Fruit fly (Drosophila melanogaster): ENCODE measurements around the gene CG43051.

Gene CG43051

DNA sequence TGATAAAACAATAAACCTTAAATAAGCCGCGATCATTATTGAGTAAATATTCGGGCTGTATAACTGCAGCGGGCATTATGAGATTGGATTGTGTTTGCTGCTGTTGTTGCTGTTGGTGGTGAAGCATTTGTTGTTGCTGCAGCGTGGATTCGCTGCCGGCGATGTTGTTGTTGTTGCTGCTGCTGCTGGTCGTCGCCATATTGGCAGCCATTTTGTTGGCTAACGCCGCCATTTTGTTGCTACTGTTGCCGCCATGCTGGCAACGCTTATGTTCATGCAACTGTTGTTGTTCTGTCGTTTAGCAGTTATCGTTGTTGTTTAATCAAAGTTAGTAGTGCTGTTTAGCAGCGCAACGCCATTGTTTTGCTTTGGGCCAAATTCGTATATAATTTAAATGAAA is 9.2 kb upstream of the CG43051 start:
- no peak for TF ChIP-seq lola (GFP tag; optimal IDR thresholded peaks at IDR 0.05)
- TF ChIP-seq Abd-B (GFP tag; optimal IDR thresholded peaks at IDR 0.05), result no peak
- no peak for TF ChIP-seq Hr78 (GFP tag; optimal IDR thresholded peaks at IDR 0.05)
- TF ChIP-seq jim (GFP tag; optimal IDR thresholded peaks at IDR 0.05), result no peak
- TF ChIP-seq Dfd (GFP tag; optimal IDR thresholded peaks at IDR 0.05), result no peak
- no peak for TF ChIP-seq woc (GFP tag; optimal IDR thresholded peaks at IDR 0.05)
- TF ChIP-seq OdsH (GFP tag; optimal IDR thresholded peaks at IDR 0.05), result no peak
- no peak for TF ChIP-seq fru (GFP tag; optimal IDR thresholded peaks at IDR 0.05)
- TF ChIP-seq pan (optimal IDR thresholded peaks at IDR 0.05), result no peak
- no peak for TF ChIP-seq Sp1 (GFP tag; optimal IDR thresholded peaks at IDR 0.05)

DNA sequence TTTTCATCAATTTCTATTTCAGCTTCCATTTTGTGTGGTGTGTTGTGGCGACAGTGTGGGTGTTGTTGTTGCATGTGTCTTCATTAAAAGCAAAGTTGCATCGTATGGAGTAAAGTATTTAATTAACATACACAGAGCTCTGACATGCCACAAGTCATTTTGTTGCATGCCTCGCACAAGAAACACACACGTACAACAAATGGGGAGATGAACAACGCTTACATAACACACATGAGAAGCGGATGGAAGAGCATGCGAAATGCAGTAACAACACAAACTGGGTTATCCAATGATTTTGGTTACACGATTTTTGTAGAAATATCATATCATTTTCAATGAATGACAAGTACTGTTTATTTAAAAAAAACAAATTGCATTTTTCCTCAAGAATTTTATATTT is 8.6 kb upstream of the CG43051 start:
- TF ChIP-seq Hr83 (GFP tag; optimal IDR thresholded peaks at IDR 0.05; ENCODE audit: poor library complexity, severe bottlenecking) (no peak), psq (GFP tag; optimal IDR thresholded peaks at IDR 0.05) (no peak), Myc (optimal IDR thresholded peaks at IDR 0.05) (no peak), N (GFP tag; optimal IDR thresholded peaks at IDR 0.05) (no peak), Vsx2 (GFP tag; optimal IDR thresholded peaks at IDR 0.05; ENCODE audit: partially characterized antibody) (no peak), Jra (GFP tag; optimal IDR thresholded peaks at IDR 0.05) (no peak), HLH106 (tag; optimal IDR thresholded peaks at IDR 0.05) (no peak), sv (GFP tag; optimal IDR thresholded peaks at IDR 0.05) (no peak), br (GFP tag; optimal IDR thresholded peaks at IDR 0.05) (no peak), Abd-B (GFP tag; optimal IDR thresholded peaks at IDR 0.05) (no peak), Hnf4 (GFP tag; optimal IDR thresholded peaks at IDR 0.05) (no peak), Hr78 (GFP tag; optimal IDR thresholded peaks at IDR 0.05) (no peak), fru (GFP tag; optimal IDR thresholded peaks at IDR 0.05) (no peak), OdsH (GFP tag; optimal IDR thresholded peaks at IDR 0.05) (no peak), CrebA (GFP tag; optimal IDR thresholded peaks at IDR 0.05; ENCODE audit: borderline replicate concordance) (no peak), Dif (GFP tag; optimal IDR thresholded peaks at IDR 0.05; ENCODE audit: partially characterized antibody) (no peak)

DNA sequence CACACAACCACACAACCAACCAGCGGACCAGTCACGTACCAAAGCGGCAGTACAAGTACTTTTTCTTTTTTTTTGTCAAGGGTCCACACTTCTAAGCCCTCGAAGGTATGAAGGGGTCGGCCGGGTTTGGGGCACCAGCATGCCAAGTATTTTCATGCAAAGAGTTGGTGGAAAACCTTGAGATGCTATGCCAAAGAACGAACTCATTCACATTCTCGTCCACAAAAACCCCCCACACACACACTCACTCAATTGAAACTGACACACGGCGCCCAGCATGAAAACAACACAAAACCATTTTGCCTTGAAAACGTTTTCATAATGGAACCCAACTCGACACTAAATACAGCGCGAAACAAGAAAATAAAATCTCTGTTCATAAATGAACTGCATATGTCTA is 7.3 kb upstream of the CG43051 start:
- no peak for TF ChIP-seq Vsx2 (GFP tag; optimal IDR thresholded peaks at IDR 0.05; ENCODE audit: partially characterized antibody)
- TF ChIP-seq Abd-B (GFP tag; optimal IDR thresholded peaks at IDR 0.05), result no peak
- no peak for TF ChIP-seq Dfd (GFP tag; optimal IDR thresholded peaks at IDR 0.05)
- TF ChIP-seq ey (GFP tag; optimal IDR thresholded peaks at IDR 0.05), result no peak
- TF ChIP-seq Jra (GFP tag; optimal IDR thresholded peaks at IDR 0.05), result no peak
- TF ChIP-seq sv (GFP tag; optimal IDR thresholded peaks at IDR 0.05), result no peak

DNA sequence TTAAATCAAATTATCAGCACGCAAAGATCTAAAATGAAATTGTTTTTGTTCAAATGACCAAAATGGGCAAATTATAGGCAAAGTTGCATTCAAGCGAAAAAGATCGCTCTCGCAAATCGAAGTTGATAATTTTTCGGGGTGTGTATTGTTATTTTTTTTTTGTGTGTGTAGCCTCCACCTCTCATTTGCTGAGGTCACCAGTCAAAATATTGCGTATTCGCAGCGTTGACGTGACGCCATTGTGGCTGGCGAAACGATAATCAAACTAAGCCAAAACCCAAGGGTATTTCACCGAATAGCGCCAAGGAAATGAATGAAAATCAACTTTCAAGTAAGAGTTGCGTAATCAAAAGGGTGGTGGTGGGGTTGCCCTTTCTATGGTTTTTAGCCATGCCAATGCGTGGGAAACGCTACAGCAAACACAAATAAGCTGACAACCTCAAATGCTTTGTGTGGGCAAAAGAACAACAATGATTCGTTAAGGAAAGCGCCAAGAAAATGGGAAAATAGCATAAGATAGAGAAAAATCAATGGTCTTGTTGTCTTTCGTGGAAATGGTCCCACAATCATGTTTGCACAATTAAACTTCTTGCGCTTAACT is 4.8 kb upstream of the CG43051 start:
- TF ChIP-seq CG32264 (GFP tag; optimal IDR thresholded peaks at IDR 0.05) (no peak), tai (GFP tag; optimal IDR thresholded peaks at IDR 0.05) (no peak), Dfd (GFP tag; optimal IDR thresholded peaks at IDR 0.05) (no peak), jim (GFP tag; optimal IDR thresholded peaks at IDR 0.05) (no peak), fru (GFP tag; optimal IDR thresholded peaks at IDR 0.05) (no peak), OdsH (GFP tag; optimal IDR thresholded peaks at IDR 0.05) (no peak), CrebA (GFP tag; optimal IDR thresholded peaks at IDR 0.05; ENCODE audit: borderline replicate concordance) (no peak), dsf (GFP tag; optimal IDR thresholded peaks at IDR 0.05; ENCODE audit: borderline replicate concordance) (no peak)

DNA sequence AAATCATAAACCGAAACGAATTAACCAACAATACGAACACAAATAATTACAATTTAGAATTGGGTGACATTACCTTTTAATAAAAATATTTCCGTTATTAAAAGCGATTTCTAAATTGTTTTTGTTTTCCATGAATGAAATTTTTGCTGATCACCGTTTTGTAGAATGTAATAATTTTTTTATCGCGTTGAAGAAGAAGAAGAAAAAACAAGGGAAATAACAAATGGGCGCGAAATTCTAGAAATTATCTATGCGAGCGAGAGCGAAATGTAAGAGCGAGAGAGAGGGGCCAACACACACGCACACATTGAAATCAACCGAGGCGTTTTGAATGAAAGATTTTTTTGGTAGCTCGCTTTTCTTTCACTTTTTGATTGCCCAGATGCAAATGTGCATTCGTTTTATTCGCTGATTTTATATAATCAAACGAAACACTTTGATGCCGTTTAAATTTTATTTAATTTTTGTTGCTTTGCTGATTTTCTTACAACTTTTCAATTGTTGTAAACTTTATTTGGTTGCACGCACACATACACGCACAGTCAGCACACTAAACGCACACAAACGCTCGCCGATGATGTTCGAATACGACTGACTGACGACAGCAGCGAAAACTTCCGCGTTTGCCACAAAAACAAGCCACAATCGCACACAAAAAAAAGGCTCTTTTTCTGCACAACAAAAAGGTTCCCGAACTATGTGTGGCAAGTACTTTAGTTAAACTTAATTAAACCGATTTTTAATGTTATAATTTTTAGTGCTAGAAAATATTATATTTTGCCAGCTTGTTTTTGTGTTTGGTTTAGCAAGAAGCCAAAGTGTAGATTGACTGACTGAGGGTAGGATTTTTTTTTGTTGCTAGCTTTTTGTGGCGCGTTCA is 3.5 kb upstream of the CG43051 start:
- no peak for TF ChIP-seq CG9705 (GFP tag; optimal IDR thresholded peaks at IDR 0.05)
- TF ChIP-seq Rel (GFP tag; optimal IDR thresholded peaks at IDR 0.05), result no peak
- TF ChIP-seq Rel (tag; optimal IDR thresholded peaks at IDR 0.05), result peak; percentile 71
- TF ChIP-seq tai (GFP tag; optimal IDR thresholded peaks at IDR 0.05), result peak; percentile 8

All from whole organism, wandering third instar larva.